Worm (Caenorhabditis elegans) whole organism, late embryonic: ENCODE measurements around the gene aipr-1.

Experiments
- F13H6.1 ChIP-seq: sonication (generic microtip); optimal IDR thresholded peaks from 2 replicates; lab custom pipeline; 2016; ENCODE audit warnings: missing genetic modification characterization, missing compliant biosample characterization
- ama-1 ChIP-seq: fragments of 150-350 bp; optimal IDR thresholded peaks from 2 replicates; lab custom pipeline; 2014
- ceh-14 ChIP-seq: sonication (generic microtip); optimal IDR thresholded peaks from 2 replicates; lab custom pipeline; 2016; ENCODE audit warnings: missing genotype, missing genetic modification characterization, missing compliant biosample characterization
- dmd-4 ChIP-seq: sonication (generic microtip); optimal IDR thresholded peaks from 2 replicates; lab custom pipeline; 2016; ENCODE audit warnings: borderline replicate concordance, missing genetic modification characterization, missing compliant biosample characterization
- hlh-6 ChIP-seq: sonication (generic microtip); optimal IDR thresholded peaks from 2 replicates; lab custom pipeline; 2016; ENCODE audit warnings: missing genotype, missing genetic modification characterization, missing compliant biosample characterization
- madf-2 ChIP-seq: sonication (generic microtip); optimal IDR thresholded peaks from 2 replicates; lab custom pipeline; 2017; ENCODE audit warnings: missing genetic modification characterization, missing compliant biosample characterization
- nhr-11 ChIP-seq: fragments of 150-350 bp; optimal IDR thresholded peaks from 2 replicates; lab custom pipeline; 2014; ENCODE audit warnings: missing biosample characterization, missing genetic modification characterization
- nhr-232 ChIP-seq: sonication (generic microtip); optimal IDR thresholded peaks from 2 replicates; lab custom pipeline; 2016; ENCODE audit warnings: missing genetic modification characterization, missing compliant biosample characterization
- npax-4 ChIP-seq: sonication (generic microtip); optimal IDR thresholded peaks from 2 replicates; lab custom pipeline; 2016; ENCODE audit warnings: missing genetic modification characterization, missing compliant biosample characterization
- pag-3 ChIP-seq: sonication (generic microtip); optimal IDR thresholded peaks from 2 replicates; lab custom pipeline; 2016; ENCODE audit warnings: missing compliant biosample characterization, missing genetic modification characterization, borderline replicate concordance
- pqm-1 ChIP-seq: sonication (generic microtip); optimal IDR thresholded peaks from 2 replicates; lab custom pipeline; 2016; ENCODE audit warnings: missing genetic modification characterization, missing compliant biosample characterization
- pros-1 ChIP-seq: fragments of 150-350 bp; optimal IDR thresholded peaks from 2 replicates; lab custom pipeline; 2014; ENCODE audit warnings: missing biosample characterization, missing genetic modification reagents, missing genetic modification characterization
- rnt-1 ChIP-seq: sonication (generic microtip); optimal IDR thresholded peaks from 2 replicates; lab custom pipeline; 2016; ENCODE audit warnings: missing genetic modification characterization, missing compliant biosample characterization
- unc-86 ChIP-seq: sonication (generic microtip); optimal IDR thresholded peaks from 2 replicates; lab custom pipeline; 2016; ENCODE audit warnings: missing genetic modification characterization, missing compliant biosample characterization

ce11 chrII:6600973-6601372 is 6.9 kb upstream of the aipr-1 start, which contains the start of gene vps-33.2:
- no peak for TF ChIP-seq madf-2 (tag; lab: Kevin White, UChicago)
- TF ChIP-seq pros-1 (tag; lab: Kevin White, UChicago) = no peak
- no peak for TF ChIP-seq nhr-11
- no peak for TF ChIP-seq pag-3
- no peak for TF ChIP-seq ama-1 (lab: Kevin White, UChicago)
- no peak for TF ChIP-seq pqm-1 (tag; lab: Kevin White, UChicago)
- TF ChIP-seq hlh-6 = no peak
- no peak for TF ChIP-seq npax-4 (tag; lab: Kevin White, UChicago)
- TF ChIP-seq nhr-232 (tag; lab: Kevin White, UChicago) = no peak
- TF ChIP-seq dmd-4 (tag; lab: Kevin White, UChicago) = no peak
- TF ChIP-seq unc-86 (tag; lab: Kevin White, UChicago) = no peak
- TF ChIP-seq F13H6.1 (tag; lab: Kevin White, UChicago) = no peak
- TF ChIP-seq rnt-1 (tag; lab: Kevin White, UChicago) = no peak
- no peak for TF ChIP-seq ceh-14 (tag; lab: Kevin White, UChicago)
